Worm (Caenorhabditis elegans) whole organism, L3 larva: ENCODE measurements around the gene ZK829.3.

Experiments used
- R02D3.7 ChIP-seq: fragments of 150-350 bp; optimal IDR thresholded peaks from 2 replicates; lab custom pipeline; 2014; ENCODE audit warnings: missing biosample characterization, missing genetic modification characterization
- ZK546.5 ChIP-seq: sonication (generic microtip); optimal IDR thresholded peaks from 2 replicates; lab custom pipeline; 2017; ENCODE audit warnings: missing biosample characterization, missing genetic modification characterization
- aly-2 ChIP-seq: fragments of 150-350 bp; optimal IDR thresholded peaks from 2 replicates; lab custom pipeline; 2014; ENCODE audit warnings: missing biosample characterization, missing genetic modification characterization
- ama-1 ChIP-seq: fragments of 150-350 bp; optimal IDR thresholded peaks from 2 replicates; lab custom pipeline; 2018
- ceh-16 ChIP-seq: sonication (generic microtip); optimal IDR thresholded peaks from 2 replicates; lab custom pipeline; 2017; ENCODE audit warnings: missing biosample characterization, missing genetic modification characterization
- ceh-28 ChIP-seq: fragments of 150-350 bp; optimal IDR thresholded peaks from 2 replicates; lab custom pipeline; 2014; ENCODE audit warnings: missing biosample characterization, missing genetic modification reagents, missing genetic modification characterization
- ceh-82 ChIP-seq: fragments of 150-350 bp; optimal IDR thresholded peaks from 2 replicates; lab custom pipeline; 2014; ENCODE audit warnings: missing biosample characterization, missing genetic modification characterization
- ceh-9 ChIP-seq: sonication (generic microtip); optimal IDR thresholded peaks from 2 replicates; lab custom pipeline; 2018; ENCODE audit warnings: missing biosample characterization, missing genetic modification characterization
- egl-27 ChIP-seq: sonication (generic microtip); optimal IDR thresholded peaks from 4 replicates; lab custom pipeline; 2017; ENCODE audit warnings: missing biosample characterization, missing genetic modification reagents, missing genetic modification characterization
- egl-5 ChIP-seq: fragments of 150-350 bp; optimal IDR thresholded peaks from 2 replicates; lab custom pipeline; 2017; ENCODE audit warnings: missing biosample characterization, missing genetic modification reagents, missing genetic modification characterization, inconsistent platforms
- elt-1 ChIP-seq: fragments of 150-350 bp; optimal IDR thresholded peaks from 2 replicates; lab custom pipeline; 2014; ENCODE audit warnings: missing biosample characterization, missing genetic modification characterization
- elt-2 ChIP-seq: sonication (generic microtip); optimal IDR thresholded peaks from 2 replicates; lab custom pipeline; 2016; ENCODE audit warnings: missing genetic modification reagents, mild to moderate bottlenecking, missing genetic modification characterization, missing compliant biosample characterization
- elt-3 ChIP-seq, 3 experiments: fragments of 150-350 bp in 1 of 3; sonication (generic microtip) in 2 of 3; optimal IDR thresholded peaks; 2 replicates in 2 of 3; 4 replicates in 1 of 3; lab custom pipeline; 2014 to 2017; ENCODE audit warnings: missing biosample characterization in 3 of 3, missing genetic modification characterization in 3 of 3
- eor-1 ChIP-seq, 2 experiments: fragments of 150-350 bp; optimal IDR thresholded peaks; 2 replicates each; lab custom pipeline; 2014 to 2018; ENCODE audit warnings: missing biosample characterization in 2 of 2, missing genetic modification characterization in 2 of 2
- fkh-2 ChIP-seq: fragments of 150-350 bp; optimal IDR thresholded peaks from 2 replicates; lab custom pipeline; 2014; ENCODE audit warnings: missing biosample characterization, missing genetic modification reagents, missing genetic modification characterization
- fos-1 ChIP-seq: fragments of 150-350 bp; optimal IDR thresholded peaks from 2 replicates; lab custom pipeline; 2014; ENCODE audit warnings: missing biosample characterization, missing genetic modification characterization
- hmg-11 ChIP-seq: sonication (generic microtip); optimal IDR thresholded peaks from 2 replicates; lab custom pipeline; 2016; ENCODE audit warnings: missing genetic modification characterization, missing compliant biosample characterization
- jun-1 ChIP-seq: fragments of 150-350 bp; optimal IDR thresholded peaks from 2 replicates; lab custom pipeline; 2014; ENCODE audit warnings: missing biosample characterization, missing genetic modification reagents, missing genetic modification characterization
- lin-15B ChIP-seq: fragments of 150-350 bp; optimal IDR thresholded peaks from 2 replicates; lab custom pipeline; 2014; ENCODE audit warnings: missing biosample characterization, missing genetic modification characterization
- lin-39 ChIP-seq: fragments of 150-350 bp; optimal IDR thresholded peaks from 2 replicates; lab custom pipeline; 2018; ENCODE audit warnings: missing biosample characterization, missing genetic modification reagents, missing genetic modification characterization
- lsy-12 ChIP-seq: sonication (generic microtip); optimal IDR thresholded peaks from 2 replicates; lab custom pipeline; 2016; ENCODE audit warnings: mild to moderate bottlenecking, missing genetic modification characterization, missing compliant biosample characterization
- mdl-1 ChIP-seq: fragments of 150-350 bp; optimal IDR thresholded peaks from 2 replicates; lab custom pipeline; 2014; ENCODE audit warnings: missing biosample characterization, missing genetic modification characterization
- mml-1 ChIP-seq: fragments of 150-350 bp; sonication (generic microtip); optimal IDR thresholded peaks from 3 replicates; lab custom pipeline; 2014; ENCODE audit warnings: missing biosample characterization, missing genetic modification characterization
- nfya-1 ChIP-seq: sonication (generic microtip); optimal IDR thresholded peaks from 2 replicates; lab custom pipeline; 2017; ENCODE audit warnings: missing genetic modification characterization, mild to moderate bottlenecking, missing compliant biosample characterization, antibody characterized with exemption, moderate library complexity; ENCODE audit not compliant: insufficient read depth
- nhr-11 ChIP-seq: fragments of 150-350 bp; optimal IDR thresholded peaks from 2 replicates; lab custom pipeline; 2014; ENCODE audit warnings: missing biosample characterization, missing genetic modification characterization
- nhr-12 ChIP-seq: fragments of 150-350 bp; optimal IDR thresholded peaks from 2 replicates; lab custom pipeline; 2014; ENCODE audit warnings: missing biosample characterization, missing genetic modification characterization
- nhr-23 ChIP-seq: fragments of 150-350 bp; optimal IDR thresholded peaks from 2 replicates; lab custom pipeline; 2014; ENCODE audit warnings: missing biosample characterization, missing genetic modification reagents, missing genetic modification characterization
- nhr-237 ChIP-seq: fragments of 150-350 bp; optimal IDR thresholded peaks from 2 replicates; lab custom pipeline; 2014; ENCODE audit warnings: missing biosample characterization, missing genetic modification characterization
- nhr-25 ChIP-seq: sonication (generic microtip); optimal IDR thresholded peaks from 2 replicates; lab custom pipeline; 2017; ENCODE audit warnings: missing biosample characterization, missing genetic modification characterization
- nhr-28 ChIP-seq: fragments of 150-350 bp; optimal IDR thresholded peaks from 2 replicates; lab custom pipeline; 2014; ENCODE audit warnings: missing biosample characterization, missing genetic modification characterization
- nhr-43 ChIP-seq: sonication (generic microtip); optimal IDR thresholded peaks from 2 replicates; lab custom pipeline; 2016; ENCODE audit warnings: mild to moderate bottlenecking, missing genetic modification characterization, missing compliant biosample characterization; ENCODE audit not compliant: poor library complexity, severe bottlenecking
- nhr-67 ChIP-seq: fragments of 150-350 bp; optimal IDR thresholded peaks from 2 replicates; lab custom pipeline; 2014; ENCODE audit warnings: missing biosample characterization, missing genetic modification characterization
- nhr-76 ChIP-seq: fragments of 150-350 bp; sonication (generic microtip); optimal IDR thresholded peaks from 5 replicates; lab custom pipeline; 2014; ENCODE audit warnings: missing biosample characterization, missing genetic modification characterization
- pha-4 ChIP-seq: fragments of 150-350 bp; optimal IDR thresholded peaks from 2 replicates; lab custom pipeline; 2014; ENCODE audit warnings: missing biosample characterization, missing genetic modification reagents, missing genetic modification characterization
- pqm-1 ChIP-seq: fragments of 150-350 bp; optimal IDR thresholded peaks from 2 replicates; lab custom pipeline; 2017; ENCODE audit warnings: missing biosample characterization, missing genetic modification characterization, inconsistent platforms
- sea-2 ChIP-seq: fragments of 150-350 bp; sonication (generic microtip); optimal IDR thresholded peaks from 4 replicates; lab custom pipeline; 2014; ENCODE audit warnings: missing biosample characterization, missing genetic modification reagents, missing genetic modification characterization
- skn-1 ChIP-seq: fragments of 150-350 bp; optimal IDR thresholded peaks from 2 replicates; lab custom pipeline; 2014; ENCODE audit warnings: missing biosample characterization, missing genetic modification characterization
- snpc-4 ChIP-seq: fragments of 150-350 bp; optimal IDR thresholded peaks from 2 replicates; lab custom pipeline; 2014; ENCODE audit warnings: missing biosample characterization, missing genetic modification characterization
- tbx-2 ChIP-seq: sonication (generic microtip); optimal IDR thresholded peaks from 2 replicates; lab custom pipeline; 2016; ENCODE audit warnings: mild to moderate bottlenecking, missing genetic modification characterization, missing compliant biosample characterization
- unc-39 ChIP-seq: sonication (generic microtip); optimal IDR thresholded peaks from 4 replicates; lab custom pipeline; 2017; ENCODE audit warnings: missing biosample characterization, missing genetic modification characterization
- unc-62 ChIP-seq: fragments of 150-350 bp; sonication (generic microtip); optimal IDR thresholded peaks from 4 replicates; lab custom pipeline; 2014; ENCODE audit warnings: missing biosample characterization, missing genetic modification reagents, missing genetic modification characterization
- zag-1 ChIP-seq: fragments of 150-350 bp; optimal IDR thresholded peaks from 2 replicates; lab custom pipeline; 2014; ENCODE audit warnings: missing biosample characterization, missing genetic modification characterization
- ztf-4 ChIP-seq: fragments of 150-350 bp; optimal IDR thresholded peaks from 2 replicates; lab custom pipeline; 2014; ENCODE audit warnings: missing biosample characterization, missing genetic modification characterization

Gene ZK829.3

ce11 chrIV:11961485-11962255, 16.1 kb upstream of the ZK829.3 start, which contains the start of gene ZK829.7 (continued):
- no peak for TF ChIP-seq fkh-2 (tag; lab: Kevin White, UChicago)
- no peak for TF ChIP-seq fos-1 (tag; lab: Kevin White, UChicago)
- TF ChIP-seq ztf-4 (tag; lab: Kevin White, UChicago) = no peak
- TF ChIP-seq egl-27 (tag; lab: Kevin White, UChicago) = no peak
- peak; percentile 76 for TF ChIP-seq lin-15B (tag; lab: Kevin White, UChicago)
- no peak for TF ChIP-seq mdl-1 (tag; lab: Kevin White, UChicago)
- TF ChIP-seq elt-2 (tag; lab: Kevin White, UChicago) = peak; percentile 44
- no peak for TF ChIP-seq skn-1 (tag; lab: Kevin White, UChicago)
- TF ChIP-seq nhr-12 (tag; lab: Kevin White, UChicago) = no peak
- TF ChIP-seq sea-2 (GFP tag; lab: Kevin White, UChicago) = no peak

ce11 chrIV:11959573-11959972, 14.1 kb upstream of the ZK829.3 start, which contains the start of gene tgt-1:
tgt-1 (minus strand) TSS chrIV:11959804.
- no peak for TF ChIP-seq nhr-12 (tag; lab: Kevin White, UChicago)
- no peak for TF ChIP-seq snpc-4 (tag; lab: Kevin White, UChicago)
- no peak for TF ChIP-seq mml-1 (tag; lab: Kevin White, UChicago)
- no peak for TF ChIP-seq egl-5
- no peak for TF ChIP-seq eor-1 (tag; optimal IDR thresholded peaks at IDR 0.05; lab: Kevin White, UChicago)
- no peak for TF ChIP-seq elt-3 (tag; optimal IDR thresholded peaks at IDR 0.05; lab: Kevin White, UChicago)
- TF ChIP-seq zag-1 = no peak
- TF ChIP-seq skn-1 (tag; lab: Kevin White, UChicago) = no peak
- no peak for TF ChIP-seq nhr-76 (tag; lab: Kevin White, UChicago)
- no peak for TF ChIP-seq jun-1 (tag; lab: Kevin White, UChicago)
- no peak for TF ChIP-seq ama-1
- no peak for TF ChIP-seq ceh-82
- TF ChIP-seq nhr-11 (tag; lab: Kevin White, UChicago) = no peak
- no peak for TF ChIP-seq egl-27 (tag; lab: Kevin White, UChicago)
- TF ChIP-seq mdl-1 (tag; lab: Kevin White, UChicago) = no peak
- no peak for TF ChIP-seq aly-2
- no peak for TF ChIP-seq hmg-11 (tag; lab: Kevin White, UChicago)
- TF ChIP-seq lin-15B (tag; lab: Kevin White, UChicago) = no peak

- TF ChIP-seq lin-39 (tag; lab: Kevin White, UChicago) (peak; percentile 19), egl-5 (no peak), nhr-28 (no peak), unc-39 (tag; lab: Kevin White, UChicago) (no peak), ceh-9 (tag; lab: Kevin White, UChicago) (no peak), pha-4 (tag; lab: Kevin White, UChicago) (peak; percentile 79), lsy-12 (no peak), ZK546.5 (no peak), fkh-2 (tag; lab: Kevin White, UChicago) (no peak), ceh-82 (no peak), nhr-25 (no peak), ceh-16 (no peak), pqm-1 (tag; lab: Kevin White, UChicago) (no peak), hmg-11 (tag; lab: Kevin White, UChicago) (no peak), elt-2 (tag; lab: Kevin White, UChicago) (no peak), nhr-67 (tag; lab: Kevin White, UChicago) (no peak), nfya-1 (peak; percentile 15), nhr-76 (tag; lab: Kevin White, UChicago) (no peak)
- TF ChIP-seq, all 47 proteins: peak for 3
These were observed 11.6 kb upstream of the ZK829.3 start for ce11 chrIV:11957074-11957473.

ce11 chrIV:11956387-11956786, 10.9 kb upstream of the ZK829.3 start:
- TF ChIP-seq nhr-43 (tag; lab: Kevin White, UChicago) (peak; percentile 98), nhr-25 (peak; percentile 99), ceh-28 (peak; percentile 49), ZK546.5 (no peak), lin-39 (tag; lab: Kevin White, UChicago) (no peak), snpc-4 (tag; lab: Kevin White, UChicago) (peak; percentile 39), tbx-2 (tag; lab: Kevin White, UChicago) (peak; percentile 57), fos-1 (tag; lab: Kevin White, UChicago) (peak; percentile 3), nfya-1 (peak; percentile 78), lin-15B (tag; lab: Kevin White, UChicago) (peak; percentile 37), skn-1 (tag; lab: Kevin White, UChicago) (no peak), elt-1 (tag; lab: Kevin White, UChicago) (peak; percentile 60), R02D3.7 (tag; lab: Kevin White, UChicago) (peak; percentile 27), nhr-23 (tag; lab: Kevin White, UChicago) (peak; percentile 93), ztf-4 (tag; lab: Kevin White, UChicago) (no peak), egl-5 (no peak), pha-4 (tag; lab: Kevin White, UChicago) (peak; percentile 91), nhr-28 (peak; percentile 57), lsy-12 (peak; percentile 81), unc-62 (GFP tag; lab: Kevin White, UChicago) (peak; percentile 81), mdl-1 (tag; lab: Kevin White, UChicago) (peak; percentile 99), elt-3 (tag; optimal IDR thresholded peaks at IDR 0.05; lab: Kevin White, UChicago) (peak in 2 of 3 experiments; percentile 73 to 93), nhr-76 (tag; lab: Kevin White, UChicago) (no peak), nhr-237 (tag; lab: Kevin White, UChicago) (no peak), pqm-1 (tag; lab: Kevin White, UChicago) (peak; percentile 62), mml-1 (tag; lab: Kevin White, UChicago) (peak; percentile 40), jun-1 (tag; lab: Kevin White, UChicago) (peak; percentile 88)
